Fruit fly (Drosophila melanogaster): ENCODE results near the gene CG9519.

CG9519 gene

DNA sequence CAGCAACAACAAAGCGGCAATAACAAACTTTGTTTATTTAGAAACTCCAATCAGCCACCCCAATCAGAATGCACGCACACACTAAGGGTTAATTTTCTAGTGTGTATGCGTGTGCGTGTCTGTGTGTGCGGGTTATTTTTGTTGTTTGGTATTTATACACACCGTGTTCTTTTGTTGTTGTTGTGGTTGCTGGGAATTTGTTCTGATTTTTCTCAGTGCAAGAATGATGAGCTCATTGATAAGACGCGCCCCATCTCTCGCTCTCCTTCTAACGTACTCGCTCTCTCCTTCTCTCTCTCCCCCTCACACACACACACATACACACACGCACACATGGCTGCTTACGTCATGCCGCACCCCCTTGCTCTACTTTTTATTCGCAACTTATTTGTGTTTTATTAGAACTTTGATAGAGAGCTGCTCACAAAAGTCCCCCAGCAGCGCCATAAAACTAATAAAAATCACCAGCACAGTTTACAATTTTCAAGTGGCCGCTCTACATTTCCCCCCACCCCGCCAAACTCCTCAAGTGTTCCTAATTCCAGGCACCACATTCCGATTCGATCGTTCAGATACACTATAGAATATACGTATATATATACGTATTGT, 16.3 kb downstream of the CG9519 start:
- TF ChIP-seq CG14655 (GFP tag; optimal IDR thresholded peaks at IDR 0.05) (no peak), D1 (tag; optimal IDR thresholded peaks at IDR 0.05) (no peak), CG8301 (tag; optimal IDR thresholded peaks at IDR 0.05) (peak; percentile 48), CG8159 (tag; optimal IDR thresholded peaks at IDR 0.05) (peak; percentile 27), Pif1B (GFP tag; optimal IDR thresholded peaks at IDR 0.05) (no peak), CG17806 (tag; optimal IDR thresholded peaks at IDR 0.05) (peak; percentile 6), CG13204 (GFP tag; optimal IDR thresholded peaks at IDR 0.05) (no peak), Snoo (tag; optimal IDR thresholded peaks at IDR 0.05) (no peak), Pif1A (GFP tag; optimal IDR thresholded peaks at IDR 0.05) (no peak), CG32121 (GFP tag; IDR thresholded peaks at IDR 0.05) (peak; percentile 57), CG9948 (tag; optimal IDR thresholded peaks at IDR 0.05) (no peak), fd96Ca (GFP tag; IDR thresholded peaks at IDR 0.05) (peak; percentile 68; the same call in 1 of the 3 replicates), CG4496 (GFP tag; IDR thresholded peaks at IDR 0.05) (peak; percentile 81), CG10348 (GFP tag; IDR thresholded peaks at IDR 0.05) (no peak), CG34367 (tag; optimal IDR thresholded peaks at IDR 0.05) (peak; percentile 4), CG12605 (GFP tag; IDR thresholded peaks at IDR 0.05) (peak; percentile 64), rn (GFP tag; IDR thresholded peaks at IDR 0.05) (0 out of 2 replicates have a peak, but pooled peaks have one; percentile 15), CG15710 (tag; optimal IDR thresholded peaks at IDR 0.05) (no peak), gl (tag; optimal IDR thresholded peaks at IDR 0.05) (no peak), Ets98B (GFP tag; IDR thresholded peaks at IDR 0.05) (peak; percentile 20; the same call in 1 of the 2 replicates), EcR (GFP tag; optimal IDR thresholded peaks at IDR 0.05) (no peak)

DNA sequence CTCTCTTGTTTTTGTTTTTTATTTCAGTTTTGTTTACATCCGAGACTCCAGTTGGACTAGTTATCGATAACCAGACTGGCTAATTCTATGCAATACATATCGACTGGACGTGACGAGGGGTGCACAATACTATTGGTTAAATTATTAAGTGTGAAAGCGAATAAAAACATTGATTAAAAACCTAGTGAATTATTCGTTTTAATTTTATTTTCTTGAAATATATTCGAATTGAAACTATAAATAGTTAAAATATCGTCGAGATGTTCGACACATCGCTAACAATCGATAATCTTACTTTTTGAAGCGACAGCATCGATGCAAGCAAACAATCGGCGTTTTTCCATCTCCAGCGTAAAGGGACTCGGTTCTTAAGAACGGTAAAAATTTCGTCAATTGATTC, 17.1 kb downstream of the CG9519 start, which contains the start of the genes CG32590 and Flo2:
CG32590 (minus strand) TSS at position 60 of the 400 bp plus-strand sequence.
Flo2 (plus strand) TSS at position 330 of the 400 bp plus-strand sequence.
- peak; percentile 38 for TF ChIP-seq CG9948 (tag; optimal IDR thresholded peaks at IDR 0.05)
- no peak for TF ChIP-seq CG14655 (GFP tag; optimal IDR thresholded peaks at IDR 0.05)
- peak; percentile 77 for TF ChIP-seq Ets98B (GFP tag; IDR thresholded peaks at IDR 0.05)
- TF ChIP-seq CG15710 (tag; optimal IDR thresholded peaks at IDR 0.05) = peak; percentile 60
- peak; percentile 80 for TF ChIP-seq CG4496 (GFP tag; IDR thresholded peaks at IDR 0.05)
- peak; percentile 36 for TF ChIP-seq CG12605 (GFP tag; IDR thresholded peaks at IDR 0.05)
- no peak for TF ChIP-seq CG10348 (GFP tag; IDR thresholded peaks at IDR 0.05)
- peak; percentile 16 for TF ChIP-seq CG8301 (tag; optimal IDR thresholded peaks at IDR 0.05)
- no peak for TF ChIP-seq gl (tag; optimal IDR thresholded peaks at IDR 0.05)
- peak; percentile 10 for TF ChIP-seq Snoo (tag; optimal IDR thresholded peaks at IDR 0.05)
- TF ChIP-seq D1 (tag; optimal IDR thresholded peaks at IDR 0.05) = no peak
- peak; percentile 33 for TF ChIP-seq CG8159 (tag; optimal IDR thresholded peaks at IDR 0.05)
- no peak for TF ChIP-seq Pif1B (GFP tag; optimal IDR thresholded peaks at IDR 0.05)
- no peak for TF ChIP-seq EcR (GFP tag; optimal IDR thresholded peaks at IDR 0.05)
- 0 out of 2 replicates have a peak, but pooled peaks have one; percentile 20 for TF ChIP-seq rn (GFP tag; IDR thresholded peaks at IDR 0.05)
- no peak for TF ChIP-seq CG13204 (GFP tag; optimal IDR thresholded peaks at IDR 0.05)
- TF ChIP-seq fd96Ca (GFP tag; IDR thresholded peaks at IDR 0.05) = peak; percentile 72; the same call in 2 of the 3 replicates
- TF ChIP-seq CG17806 (tag; optimal IDR thresholded peaks at IDR 0.05) = peak; percentile 46
- TF ChIP-seq Pif1A (GFP tag; optimal IDR thresholded peaks at IDR 0.05) = peak; percentile 51
- TF ChIP-seq CG32121 (GFP tag; IDR thresholded peaks at IDR 0.05) = peak; percentile 81
- peak; percentile 50 for TF ChIP-seq CG34367 (tag; optimal IDR thresholded peaks at IDR 0.05)

DNA sequence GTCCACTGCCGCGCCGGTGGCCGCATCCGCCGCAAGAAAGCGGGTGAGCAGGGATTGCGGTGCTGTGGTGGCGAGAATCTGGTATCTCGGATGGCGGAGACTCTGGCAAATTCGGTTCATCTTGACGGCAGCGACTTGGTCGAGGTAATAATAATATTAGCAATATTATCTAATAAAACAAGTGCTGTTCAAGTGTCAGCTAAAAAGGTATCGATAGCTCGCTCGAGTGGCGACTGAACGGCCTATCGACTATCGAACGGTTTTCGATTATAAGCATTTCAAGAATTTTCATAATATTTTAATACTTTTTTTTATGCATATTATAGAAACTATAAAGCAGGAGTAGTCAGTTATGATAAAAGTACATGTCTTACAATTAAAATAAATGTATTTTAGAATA, 18.2 kb downstream of the CG9519 start, which contains the start of gene Grx5:
Grx5 (minus strand) TSS at position 216 of the 400 bp plus-strand sequence.
- TF ChIP-seq fd96Ca (GFP tag; IDR thresholded peaks at IDR 0.05) = no peak
- TF ChIP-seq CG15710 (tag; optimal IDR thresholded peaks at IDR 0.05) = no peak
- no peak for TF ChIP-seq CG8301 (tag; optimal IDR thresholded peaks at IDR 0.05)
- TF ChIP-seq D1 (tag; optimal IDR thresholded peaks at IDR 0.05) = no peak

DNA sequence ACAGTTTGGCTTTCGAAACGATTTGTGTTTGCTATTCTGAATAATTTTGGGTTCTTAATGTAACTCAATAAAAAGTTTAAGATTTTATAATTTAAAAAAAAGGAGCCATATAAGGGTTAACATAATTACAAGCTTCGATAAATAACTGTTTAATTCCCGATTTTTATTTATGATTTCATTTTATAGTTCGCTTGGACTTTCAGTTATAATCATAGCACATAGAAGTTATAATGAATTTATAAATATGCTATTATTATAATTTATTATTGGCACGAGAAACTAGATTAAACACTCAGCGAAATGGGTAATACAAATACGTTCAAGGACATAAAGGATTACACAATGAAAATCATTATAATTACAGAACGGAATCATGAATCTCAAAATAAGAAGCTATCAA, 19.7 kb downstream of the CG9519 start, which contains the start of gene CG14410:
CG14410 (plus strand) TSS at position 301 of the 400 bp plus-strand sequence.
- no peak for TF ChIP-seq CG14655 (GFP tag; optimal IDR thresholded peaks at IDR 0.05)
- TF ChIP-seq CG9948 (tag; optimal IDR thresholded peaks at IDR 0.05) = no peak
- TF ChIP-seq CG8159 (tag; optimal IDR thresholded peaks at IDR 0.05) = no peak
- no peak for TF ChIP-seq Snoo (tag; optimal IDR thresholded peaks at IDR 0.05)
- no peak for TF ChIP-seq CG34367 (tag; optimal IDR thresholded peaks at IDR 0.05)
- no peak for TF ChIP-seq Pif1A (GFP tag; optimal IDR thresholded peaks at IDR 0.05)
- TF ChIP-seq CG17806 (tag; optimal IDR thresholded peaks at IDR 0.05) = no peak
- no peak for TF ChIP-seq rn (GFP tag; IDR thresholded peaks at IDR 0.05)
- TF ChIP-seq CG12605 (GFP tag; IDR thresholded peaks at IDR 0.05) = no peak
- TF ChIP-seq fd96Ca (GFP tag; IDR thresholded peaks at IDR 0.05) = no peak
- no peak for TF ChIP-seq CG8301 (tag; optimal IDR thresholded peaks at IDR 0.05)
- no peak for TF ChIP-seq CG10348 (GFP tag; IDR thresholded peaks at IDR 0.05)
- no peak for TF ChIP-seq Pif1B (GFP tag; optimal IDR thresholded peaks at IDR 0.05)
- TF ChIP-seq EcR (GFP tag; optimal IDR thresholded peaks at IDR 0.05) = no peak
- no peak for TF ChIP-seq CG32121 (GFP tag; IDR thresholded peaks at IDR 0.05)
- TF ChIP-seq D1 (tag; optimal IDR thresholded peaks at IDR 0.05) = no peak

DNA sequence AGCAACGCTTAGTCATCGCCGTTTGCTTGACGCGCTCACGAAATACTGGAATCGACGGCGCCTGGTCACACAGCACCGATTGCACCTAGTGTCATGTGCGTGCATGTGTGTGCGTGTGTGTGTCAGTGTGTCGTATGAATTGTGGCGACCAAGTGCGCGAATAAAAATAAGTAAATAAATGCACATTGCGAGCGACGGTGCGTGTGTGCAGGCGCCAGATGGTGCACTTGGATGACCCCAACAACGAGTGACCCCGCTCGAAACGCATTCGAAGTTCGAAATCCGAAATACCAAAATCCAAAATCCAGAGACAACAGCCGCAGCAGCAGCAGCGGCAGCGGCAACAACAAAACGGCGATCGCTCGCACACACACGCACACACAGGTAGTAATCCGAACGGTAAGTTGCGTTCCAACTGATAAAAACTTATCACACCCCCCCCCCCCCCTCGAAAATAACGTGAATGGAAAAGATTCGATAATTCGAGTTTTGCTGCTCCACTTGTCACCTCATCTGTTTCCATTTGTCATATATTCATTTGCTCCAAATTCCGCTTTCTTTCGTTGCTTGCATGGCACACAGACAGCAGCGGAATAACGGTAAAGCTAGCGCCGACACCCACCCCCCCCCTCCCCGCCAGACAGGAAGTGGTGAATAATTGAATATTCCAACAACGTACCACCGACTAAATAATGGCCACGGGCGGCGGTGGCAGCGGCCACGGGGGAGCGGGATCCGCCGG, 23.4 kb downstream of the CG9519 start, which contains the start of gene CG14411:
CG14411 (plus strand) TSS at position 86 of the 742 bp plus-strand sequence.
- TF ChIP-seq EcR (GFP tag; optimal IDR thresholded peaks at IDR 0.05) (peak; percentile 28), CG15710 (tag; optimal IDR thresholded peaks at IDR 0.05) (no peak), CG8301 (tag; optimal IDR thresholded peaks at IDR 0.05) (no peak), CG8159 (tag; optimal IDR thresholded peaks at IDR 0.05) (no peak), CG13204 (GFP tag; optimal IDR thresholded peaks at IDR 0.05) (peak; percentile 61), Pif1A (GFP tag; optimal IDR thresholded peaks at IDR 0.05) (no peak)
